Fruit fly (Drosophila melanogaster): ENCODE measurements around the gene Ant2.
A peak's percentile ranks its signal among the peaks of the same experiment; 100 is the strongest.

DNA sequence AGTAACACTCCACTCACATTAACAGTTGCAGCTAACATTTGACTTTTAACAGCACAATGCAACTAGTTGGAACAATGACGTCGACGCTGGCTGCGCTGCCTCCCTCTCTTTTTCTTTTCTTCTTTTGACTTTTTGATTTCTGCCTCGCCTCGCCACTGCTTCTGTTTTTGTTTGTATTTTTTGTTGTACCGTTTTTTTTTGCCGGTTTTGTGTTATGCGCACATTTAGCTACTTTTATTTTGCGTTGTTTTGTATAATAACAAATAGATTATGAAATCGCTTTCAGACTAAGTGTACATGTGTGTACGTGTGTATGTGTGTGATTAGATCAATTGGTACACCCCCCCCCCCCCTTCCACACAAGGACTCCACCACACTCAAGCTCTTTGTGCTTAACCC lies 44.1 kb downstream of the Ant2 start:
- TF ChIP-seq spab (GFP tag; optimal IDR thresholded peaks at IDR 0.05) (no peak), net (GFP tag; optimal IDR thresholded peaks at IDR 0.05) (no peak), CG34406 (GFP tag; optimal IDR thresholded peaks at IDR 0.05) (no peak), CG8319 (GFP tag; optimal IDR thresholded peaks at IDR 0.05) (no peak), Sox15 (GFP tag; optimal IDR thresholded peaks at IDR 0.05) (no peak), CG6808 (GFP tag; optimal IDR thresholded peaks at IDR 0.05) (peak; percentile 4)

Data from whole organism, prepupa.